Worm (Caenorhabditis elegans): Measurements from ENCODE around the gene T10B5.8.

T10B5.8 gene

DNA sequence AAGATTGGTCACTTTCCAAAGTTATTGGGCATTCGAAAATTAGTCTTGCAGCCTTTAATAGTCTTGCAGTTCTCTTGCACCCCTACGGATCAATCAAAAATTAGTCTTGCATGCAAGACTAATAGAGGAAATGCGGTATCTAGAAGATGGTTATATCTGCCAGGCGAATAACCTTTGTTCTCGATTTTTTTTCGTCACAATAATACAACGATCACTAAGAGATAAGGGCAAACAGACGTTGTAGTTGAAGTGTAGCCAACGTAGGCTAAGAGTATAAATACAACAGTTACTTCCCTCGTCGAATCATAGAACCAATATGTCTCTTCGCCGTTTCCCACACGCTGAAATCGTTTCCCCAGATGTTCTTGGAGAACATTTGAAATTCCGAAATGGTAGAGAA is at the start of gene T10B5.8:
TSS of gene T10B5.8 (plus strand) at position 301 of the 400 bp plus-strand sequence.
- TF ChIP-seq aly-1 (tag; optimal IDR thresholded peaks at IDR 0.05) (no peak), hnd-1 (tag; optimal IDR thresholded peaks at IDR 0.05) (no peak), ceh-36 (tag; optimal IDR thresholded peaks at IDR 0.05) (no peak), tbx-11 (GFP tag; IDR thresholded peaks at IDR 0.05) (no peak), hmbx-1 (tag; optimal IDR thresholded peaks at IDR 0.05) (no peak), ets-7 (tag; optimal IDR thresholded peaks at IDR 0.05) (no peak), B0310.2 (tag; optimal IDR thresholded peaks at IDR 0.05) (no peak), tbx-37 (GFP tag; conservative IDR thresholded peaks at IDR 0.05) (no peak), ceh-13 (GFP tag; optimal IDR thresholded peaks at IDR 0.05) (no peak), flt-1 (GFP tag; IDR thresholded peaks at IDR 0.05) (no peak), scrt-1 (GFP tag; IDR thresholded peaks at IDR 0.05) (no peak), pes-1 (GFP tag; IDR thresholded peaks at IDR 0.05) (no peak), sea-1 (GFP tag; conservative IDR thresholded peaks at IDR 0.05) (no peak), tra-4 (tag; optimal IDR thresholded peaks at IDR 0.05) (no peak), F13C5.2 (tag; optimal IDR thresholded peaks at IDR 0.05) (no peak), ama-1 (optimal IDR thresholded peaks at IDR 0.05) (no peak), hmg-4 (GFP tag; optimal IDR thresholded peaks at IDR 0.05) (no peak)

DNA sequence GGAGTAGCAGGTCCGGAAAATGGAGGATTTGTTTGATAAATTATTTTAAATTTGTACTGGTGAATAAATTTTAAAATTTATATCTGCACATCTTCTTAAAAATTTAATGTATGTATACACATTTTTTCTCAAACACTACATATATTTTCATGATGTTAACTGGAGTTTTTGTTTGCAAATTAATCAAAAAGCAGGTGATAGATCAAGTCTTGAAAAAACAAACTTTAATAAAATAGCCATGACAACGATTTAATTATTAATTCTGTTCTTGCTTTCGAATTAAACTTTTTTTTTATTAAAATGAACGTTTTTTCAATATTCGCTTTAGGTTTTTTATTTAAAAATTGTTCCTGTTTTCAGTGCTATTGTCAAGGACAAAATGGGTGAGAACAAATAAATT is 47.6 kb upstream of the T10B5.8 start, which contains the start of gene F36H9.1:
TSS of gene F36H9.1 (plus strand) at position 301 of the 400 bp plus-strand sequence.
- no peak for TF ChIP-seq tbx-11 (GFP tag; IDR thresholded peaks at IDR 0.05)
- TF ChIP-seq ama-1 (optimal IDR thresholded peaks at IDR 0.05) = no peak
- no peak for TF ChIP-seq ceh-13 (GFP tag; optimal IDR thresholded peaks at IDR 0.05)
- no peak for TF ChIP-seq hmg-4 (GFP tag; optimal IDR thresholded peaks at IDR 0.05)

DNA sequence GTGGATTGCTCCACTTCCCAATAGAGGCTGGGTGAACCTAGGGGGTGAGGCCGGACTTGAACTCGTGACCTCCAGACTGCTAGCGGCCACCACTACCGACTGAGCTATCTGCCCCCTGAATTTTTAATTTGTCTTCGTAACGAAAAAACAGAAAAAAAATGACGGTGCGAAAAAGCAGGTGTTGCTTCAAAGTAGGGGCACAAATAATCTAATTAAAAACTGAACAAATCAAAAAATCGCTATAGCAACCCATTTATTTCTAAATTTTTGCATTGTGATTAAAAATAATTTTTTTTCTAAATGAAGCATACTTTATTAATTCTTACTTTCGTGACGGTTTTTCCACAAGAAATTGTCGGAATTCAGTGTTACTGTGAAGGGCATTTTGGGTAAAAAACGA is 43.9 kb upstream of the T10B5.8 start, which contains the start of gene F36H9.10:
TSS of gene F36H9.10 (plus strand) at position 301 of the 400 bp plus-strand sequence.
- TF ChIP-seq scrt-1 (GFP tag; IDR thresholded peaks at IDR 0.05) = no peak
- TF ChIP-seq ama-1 (optimal IDR thresholded peaks at IDR 0.05) = no peak
- TF ChIP-seq aly-1 (tag; optimal IDR thresholded peaks at IDR 0.05) = no peak
- TF ChIP-seq ets-7 (tag; optimal IDR thresholded peaks at IDR 0.05) = no peak
- no peak for TF ChIP-seq ceh-36 (tag; optimal IDR thresholded peaks at IDR 0.05)
- no peak for TF ChIP-seq sea-1 (GFP tag; conservative IDR thresholded peaks at IDR 0.05)
- TF ChIP-seq hmg-4 (GFP tag; optimal IDR thresholded peaks at IDR 0.05) = no peak
- no peak for TF ChIP-seq flt-1 (GFP tag; IDR thresholded peaks at IDR 0.05)

DNA sequence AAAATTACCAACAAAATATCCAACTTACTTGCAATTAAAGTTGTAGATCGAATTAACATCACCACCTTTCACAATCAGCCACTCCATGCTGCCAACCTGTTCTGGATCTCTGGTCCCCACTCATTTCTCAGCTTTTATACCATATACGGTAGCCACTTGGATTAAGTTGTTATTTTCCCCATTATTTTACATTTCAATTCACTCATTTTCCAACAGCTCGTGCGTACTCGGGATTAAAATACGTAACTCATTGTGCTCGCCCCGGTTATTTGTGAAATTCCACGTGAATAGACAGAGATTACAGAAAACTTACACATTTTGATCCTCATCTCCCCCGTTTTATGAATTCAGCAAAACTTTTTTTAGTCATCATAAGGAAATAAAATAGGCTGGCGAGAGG is 38.8 kb upstream of the T10B5.8 start, which contains the start of gene srt-41:
TSS of gene srt-41 (minus strand) at position 101 of the 400 bp plus-strand sequence.
- TF ChIP-seq sea-1 (GFP tag; conservative IDR thresholded peaks at IDR 0.05) (no peak), flt-1 (GFP tag; IDR thresholded peaks at IDR 0.05) (no peak), aly-1 (tag; optimal IDR thresholded peaks at IDR 0.05) (no peak), ets-7 (tag; optimal IDR thresholded peaks at IDR 0.05) (no peak), pes-1 (GFP tag; IDR thresholded peaks at IDR 0.05) (no peak), hmbx-1 (tag; optimal IDR thresholded peaks at IDR 0.05) (no peak), tbx-11 (GFP tag; IDR thresholded peaks at IDR 0.05) (no peak), F13C5.2 (tag; optimal IDR thresholded peaks at IDR 0.05) (no peak), tra-4 (tag; optimal IDR thresholded peaks at IDR 0.05) (no peak), scrt-1 (GFP tag; IDR thresholded peaks at IDR 0.05) (no peak), ceh-36 (tag; optimal IDR thresholded peaks at IDR 0.05) (no peak), hnd-1 (tag; optimal IDR thresholded peaks at IDR 0.05) (no peak), hmg-4 (GFP tag; optimal IDR thresholded peaks at IDR 0.05) (no peak)

DNA sequence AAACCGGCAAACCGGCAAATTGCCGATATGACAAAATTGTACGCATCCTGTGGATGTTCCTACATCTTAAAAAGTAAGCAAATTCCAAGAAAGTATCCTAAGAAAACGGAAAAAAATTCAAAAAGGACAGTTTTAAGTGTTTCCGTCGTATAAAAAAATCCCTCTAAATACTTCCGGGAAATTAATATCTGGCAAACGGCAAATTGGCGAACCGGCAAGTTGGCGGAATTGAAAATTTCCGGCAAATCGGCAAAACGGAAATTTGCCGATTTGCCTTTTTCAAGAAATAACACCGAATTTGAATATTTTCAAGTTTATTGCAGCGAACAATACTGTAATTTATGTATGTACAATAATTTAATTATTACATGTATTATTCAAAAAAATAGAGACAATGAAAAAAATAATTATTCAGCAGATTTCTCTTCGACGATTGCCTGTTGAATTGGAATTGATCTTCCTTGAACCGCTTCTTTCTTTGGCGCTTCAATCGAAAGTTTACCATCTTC is 37.8 kb upstream of the T10B5.8 start:
- TF ChIP-seq ceh-13 (GFP tag; optimal IDR thresholded peaks at IDR 0.05) (no peak), tbx-11 (GFP tag; IDR thresholded peaks at IDR 0.05) (no peak), hnd-1 (tag; optimal IDR thresholded peaks at IDR 0.05) (no peak), ets-7 (tag; optimal IDR thresholded peaks at IDR 0.05) (no peak), B0310.2 (tag; optimal IDR thresholded peaks at IDR 0.05) (no peak), sea-1 (GFP tag; conservative IDR thresholded peaks at IDR 0.05) (no peak), ceh-36 (tag; optimal IDR thresholded peaks at IDR 0.05) (no peak), tbx-37 (GFP tag; conservative IDR thresholded peaks at IDR 0.05) (no peak), ama-1 (optimal IDR thresholded peaks at IDR 0.05) (no peak), pes-1 (GFP tag; IDR thresholded peaks at IDR 0.05) (no peak), hmbx-1 (tag; optimal IDR thresholded peaks at IDR 0.05) (no peak)

DNA sequence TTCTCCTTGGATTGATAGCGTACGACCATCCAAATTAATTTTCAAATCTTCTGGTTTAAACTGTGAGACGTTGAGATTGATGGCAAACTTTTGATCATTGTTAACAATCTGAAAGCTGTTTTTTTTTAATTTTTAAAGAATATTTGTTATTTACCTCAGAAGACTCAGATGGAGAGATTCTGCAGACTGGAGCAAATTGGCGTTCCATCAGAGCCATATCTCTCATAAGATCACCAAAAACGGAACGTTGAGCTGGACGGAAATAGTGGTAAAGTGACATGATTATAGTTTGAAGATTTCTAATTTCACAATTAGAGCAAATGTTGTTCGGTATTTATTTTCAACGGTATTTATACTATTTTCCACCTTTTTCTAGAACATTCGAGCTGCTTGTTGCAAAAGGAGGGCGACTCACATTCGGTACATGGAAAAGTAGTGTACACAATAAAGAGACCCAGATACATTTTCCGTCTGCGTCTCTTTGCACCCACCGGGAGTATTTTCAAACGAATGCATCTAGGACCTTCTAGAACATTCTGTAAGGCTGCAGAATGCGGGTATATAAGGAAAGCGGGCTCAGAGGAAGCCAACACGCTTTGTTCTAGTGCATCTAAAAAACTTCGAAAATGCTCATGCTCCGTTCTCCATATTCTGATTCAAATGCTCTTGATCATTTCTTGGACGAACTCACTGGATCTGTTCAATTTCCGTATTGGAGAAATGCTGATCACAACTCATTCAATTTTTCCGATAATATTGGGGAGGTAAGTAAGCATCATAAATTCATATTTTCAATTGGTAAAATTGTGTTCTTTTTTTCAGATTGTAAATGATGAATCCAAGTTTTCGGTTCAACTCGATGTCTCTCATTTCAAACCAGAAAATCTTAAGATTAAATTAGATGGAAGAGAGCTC is 36.9 kb upstream of the T10B5.8 start, which contains the start of the genes hsp-16.2 and hsp-16.41:
TSS of gene hsp-16.2 (minus strand) at position 313 of the 915 bp plus-strand sequence.
TSS of gene hsp-16.41 (plus strand) at position 534 of the 915 bp plus-strand sequence.
- TF ChIP-seq ceh-36 (tag; optimal IDR thresholded peaks at IDR 0.05) (no peak), ets-7 (tag; optimal IDR thresholded peaks at IDR 0.05) (no peak), F13C5.2 (tag; optimal IDR thresholded peaks at IDR 0.05) (no peak), ama-1 (optimal IDR thresholded peaks at IDR 0.05) (peak; percentile 76)

DNA sequence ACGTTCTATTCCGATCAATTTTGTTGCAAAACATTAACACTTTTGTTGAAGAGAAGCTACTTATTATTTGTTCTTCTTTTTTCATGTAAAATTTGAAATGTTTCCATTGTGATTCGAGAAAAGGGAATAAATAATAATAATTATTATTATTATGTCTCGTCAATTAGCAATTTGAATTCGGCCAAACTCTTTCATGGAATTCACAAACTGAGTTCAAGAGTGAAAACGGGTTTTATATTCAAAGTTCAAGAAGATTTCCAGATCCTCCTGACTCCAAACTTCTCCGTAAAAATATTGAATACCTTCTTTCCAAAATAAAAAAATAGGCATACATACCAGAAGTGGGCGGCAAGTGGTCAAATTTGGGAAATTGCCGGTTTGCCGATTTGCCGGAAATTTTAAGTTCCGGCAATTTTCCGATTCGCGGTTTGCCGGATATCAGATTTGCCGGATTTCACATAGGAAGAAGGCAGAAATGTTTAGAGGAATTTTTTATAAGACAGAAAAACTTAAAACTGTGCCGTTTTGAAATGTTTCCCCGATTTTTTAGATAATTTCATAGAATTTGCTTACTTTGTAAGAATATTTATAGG is 36.0 kb upstream of the T10B5.8 start:
- TF ChIP-seq sea-1 (GFP tag; conservative IDR thresholded peaks at IDR 0.05) = 0 out of 2 replicates have a peak, but pooled peaks have one; percentile 16
- TF ChIP-seq ama-1 (optimal IDR thresholded peaks at IDR 0.05) = no peak
